Worm (Caenorhabditis elegans): ENCODE measurements around the gene galt-1.

galt-1 gene

ce11 chrV:5963696-5964095 is 33.0 kb downstream of the galt-1 start, which contains the start of gene pcm-1:
Gene pcm-1, minus strand, starts transcription at chrV:5963882.
- no peak for TF ChIP-seq dao-5 (tag; optimal IDR thresholded peaks at IDR 0.05)
- no peak for TF ChIP-seq W03F9.2 (tag; optimal IDR thresholded peaks at IDR 0.05)

ce11 chrV:5964658-5965178 is 34.0 kb downstream of the galt-1 start:
- TF ChIP-seq him-1 (tag; optimal IDR thresholded peaks at IDR 0.05): no peak
- TF ChIP-seq dao-5 (tag; optimal IDR thresholded peaks at IDR 0.05): no peak
- no peak for TF ChIP-seq W03F9.2 (tag; optimal IDR thresholded peaks at IDR 0.05)

- TF ChIP-seq dao-5 (tag; optimal IDR thresholded peaks at IDR 0.05) (no peak), W03F9.2 (tag; optimal IDR thresholded peaks at IDR 0.05) (no peak), him-1 (tag; optimal IDR thresholded peaks at IDR 0.05) (no peak)
These were observed 41.9 kb downstream of the galt-1 start for ce11 chrV:5972582-5972981.

- no peak for TF ChIP-seq W03F9.2 (tag; optimal IDR thresholded peaks at IDR 0.05)
- TF ChIP-seq dao-5 (tag; optimal IDR thresholded peaks at IDR 0.05): no peak
- no peak for TF ChIP-seq him-1 (tag; optimal IDR thresholded peaks at IDR 0.05)
These were observed 43.0 kb downstream of the galt-1 start for ce11 chrV:5973713-5974112.

ce11 chrV:5975724-5976123 is 45.0 kb downstream of the galt-1 start, which contains the start of gene acy-2:
Gene acy-2, plus strand, starts transcription at chrV:5976024.
- TF ChIP-seq him-1 (tag; optimal IDR thresholded peaks at IDR 0.05) (no peak), W03F9.2 (tag; optimal IDR thresholded peaks at IDR 0.05) (no peak)

- TF ChIP-seq him-1 (tag; optimal IDR thresholded peaks at IDR 0.05): no peak
- no peak for TF ChIP-seq W03F9.2 (tag; optimal IDR thresholded peaks at IDR 0.05)
These were observed 52.0 kb downstream of the galt-1 start for ce11 chrV:5982722-5983121.
